Worm (Caenorhabditis elegans) whole organism, L4 larva: ENCODE results near the gene nhr-141.

Experiments used
- F10B5.3 ChIP-seq: sonication (generic microtip); optimal IDR thresholded peaks from 2 replicates; lab custom pipeline; 2016; ENCODE audit warnings: mild to moderate bottlenecking, missing genetic modification characterization, missing compliant biosample characterization
- R02D3.7 ChIP-seq: fragments of 150-350 bp; sonication (generic microtip); optimal IDR thresholded peaks from 3 replicates; lab custom pipeline; 2014; ENCODE audit warnings: missing biosample characterization, missing genetic modification characterization
- T26A8.4 ChIP-seq: fragments of 200-800 bp; sonication (Bioruptor generic); IDR thresholded peaks from 2 replicates; pipeline ENCODE4 v1.3.6; 2022; ENCODE audit warnings: missing genetic modification characterization, missing compliant biosample characterization
- ZK337.2 ChIP-seq: fragments of 200-800 bp; sonication (Bioruptor generic); IDR thresholded peaks from 2 replicates; pipeline ENCODE4 v1.3.6; 2022; ENCODE audit warnings: missing genetic modification reagents, missing genetic modification characterization, missing compliant biosample characterization
- aha-1 ChIP-seq: fragments of 150-350 bp; peaks from one replicate; lab custom pipeline; 2014; ENCODE audit warnings: missing biosample characterization, missing genetic modification characterization
- arid-1 ChIP-seq: fragments of 200-800 bp; sonication (Bioruptor generic); conservative IDR thresholded peaks from 2 replicates; pipeline ENCODE4 v1.3.6; 2022; ENCODE audit warnings: missing genetic modification reagents, missing genetic modification characterization, missing compliant biosample characterization
- ceh-32 ChIP-seq: sonication (generic microtip); optimal IDR thresholded peaks from 2 replicates; lab custom pipeline; 2016; ENCODE audit warnings: mild to moderate bottlenecking, missing genetic modification characterization, missing compliant biosample characterization; ENCODE audit not compliant: poor library complexity
- ceh-62 ChIP-seq: sonication (generic microtip); optimal IDR thresholded peaks from 2 replicates; lab custom pipeline; 2017; ENCODE audit warnings: missing biosample characterization, missing genetic modification characterization
- ceh-82 ChIP-seq: sonication (generic microtip); optimal IDR thresholded peaks from 2 replicates; lab custom pipeline; 2017; ENCODE audit warnings: missing biosample characterization, missing genetic modification characterization
- cey-2 ChIP-seq: sonication (generic microtip); optimal IDR thresholded peaks from 3 replicates; lab custom pipeline; 2017; ENCODE audit warnings: missing genetic modification characterization, mild to moderate bottlenecking, missing compliant biosample characterization, antibody characterized with exemption, borderline replicate concordance; ENCODE audit not compliant: insufficient read depth
- ctbp-1 ChIP-seq: fragments of 200-800 bp; sonication (Bioruptor generic); IDR thresholded peaks from 2 replicates; pipeline ENCODE4 v1.3.6; 2022; ENCODE audit warnings: missing genetic modification reagents, missing genetic modification characterization, missing compliant biosample characterization
- daf-19 ChIP-seq: fragments of 200-800 bp; sonication (Bioruptor generic); conservative IDR thresholded peaks from 2 replicates; pipeline ENCODE4 v1.3.6; 2022; ENCODE audit warnings: missing genetic modification characterization, missing compliant biosample characterization
- dmd-8 ChIP-seq: fragments of 200-800 bp; sonication (Bioruptor generic); IDR thresholded peaks from 2 replicates; pipeline ENCODE4 v1.3.6; 2022; ENCODE audit warnings: missing genetic modification characterization, missing compliant biosample characterization
- dpl-1 ChIP-seq: fragments of 150-350 bp; optimal IDR thresholded peaks from 2 replicates; lab custom pipeline; 2014; ENCODE audit warnings: missing biosample characterization, missing genetic modification reagents, missing genetic modification characterization
- duxl-1 ChIP-seq: sonication (generic microtip); optimal IDR thresholded peaks from 2 replicates; lab custom pipeline; 2016; ENCODE audit warnings: mild to moderate bottlenecking, missing genetic modification characterization, moderate library complexity, missing compliant biosample characterization; ENCODE audit not compliant: poor library complexity
- egl-27 ChIP-seq: sonication (generic microtip); optimal IDR thresholded peaks from 3 replicates; lab custom pipeline; 2017; ENCODE audit warnings: missing biosample characterization, missing genetic modification reagents, missing genetic modification characterization
- egl-43 ChIP-seq: fragments of 200-800 bp; sonication (Bioruptor generic); IDR thresholded peaks from 2 replicates; pipeline ENCODE4 v1.3.6; 2022; ENCODE audit warnings: missing genetic modification reagents, missing genetic modification characterization, missing compliant biosample characterization
- fkh-10 ChIP-seq: fragments of 150-350 bp; optimal IDR thresholded peaks from 2 replicates; lab custom pipeline; 2014; ENCODE audit warnings: missing biosample characterization, missing genetic modification reagents, missing genetic modification characterization
- fos-1 ChIP-seq: fragments of 150-350 bp; optimal IDR thresholded peaks from 2 replicates; lab custom pipeline; 2014; ENCODE audit warnings: missing biosample characterization, missing genetic modification characterization
- hlh-30 ChIP-seq: sonication (generic microtip); optimal IDR thresholded peaks from 2 replicates; lab custom pipeline; 2017; ENCODE audit warnings: antibody characterized with exemption, mild to moderate bottlenecking, missing genetic modification characterization, missing compliant biosample characterization; ENCODE audit not compliant: insufficient read depth
- hmg-1.1 ChIP-seq: fragments of 200-800 bp; sonication (Bioruptor generic); IDR thresholded peaks from 2 replicates; pipeline ENCODE4 v1.3.6; 2022; ENCODE audit warnings: missing genetic modification reagents, missing genetic modification characterization, missing compliant biosample characterization
- lin-29 ChIP-seq: fragments of 200-800 bp; sonication (Bioruptor generic); IDR thresholded peaks from 2 replicates; pipeline ENCODE4 v1.3.6; 2022; ENCODE audit warnings: missing genetic modification reagents, missing genetic modification characterization, missing compliant biosample characterization
- lin-38 ChIP-seq: fragments of 200-800 bp; sonication (Bioruptor generic); IDR thresholded peaks from 2 replicates; pipeline ENCODE4 v1.3.6; 2022; ENCODE audit warnings: missing genetic modification reagents, missing genetic modification characterization, missing compliant biosample characterization
- lsy-2 ChIP-seq, 2 experiments: fragments of 150-350 bp in 1 of 2; sonication (generic microtip) in 1 of 2; optimal IDR thresholded peaks; 2 replicates each; lab custom pipeline; 2014 to 2017; ENCODE audit warnings: missing biosample characterization in 2 of 2, missing genetic modification characterization in 2 of 2
- madf-5 ChIP-seq, 2 experiments: fragments of 200-800 bp; sonication (Bioruptor generic); IDR thresholded peaks; 2 replicates each; pipeline ENCODE4 v1.3.6; 2022; ENCODE audit warnings: missing compliant biosample characterization in 2 of 2, missing genetic modification characterization in 2 of 2
- madf-9 ChIP-seq: fragments of 200-800 bp; sonication (Bioruptor generic); conservative IDR thresholded peaks from 2 replicates; pipeline ENCODE4 v1.3.6; 2022; ENCODE audit warnings: missing genetic modification reagents, missing genetic modification characterization, missing compliant biosample characterization
- mdl-1 ChIP-seq, 2 experiments: fragments of 150-350 bp in 1 of 2; sonication (generic microtip) in 1 of 2; optimal IDR thresholded peaks; 2 replicates each; lab custom pipeline; 2014 to 2017; ENCODE audit warnings: missing biosample characterization in 2 of 2, missing genetic modification characterization in 2 of 2
- mdt-29 ChIP-seq: fragments of 200-800 bp; sonication (Bioruptor generic); IDR thresholded peaks from 2 replicates; pipeline ENCODE4 v1.3.6; 2022; ENCODE audit warnings: missing genetic modification reagents, missing genetic modification characterization, missing compliant biosample characterization
- nhr-28 ChIP-seq: fragments of 150-350 bp; optimal IDR thresholded peaks from 2 replicates; lab custom pipeline; 2014; ENCODE audit warnings: missing biosample characterization, missing genetic modification characterization
- nhr-42 ChIP-seq: fragments of 200-800 bp; sonication (Bioruptor generic); IDR thresholded peaks from 2 replicates; pipeline ENCODE4 v1.3.6; 2022; ENCODE audit warnings: missing genetic modification characterization, missing compliant biosample characterization
- nhr-6 ChIP-seq: fragments of 150-350 bp; optimal IDR thresholded peaks from 2 replicates; lab custom pipeline; 2014; ENCODE audit warnings: missing biosample characterization, missing genetic modification characterization
- pqm-1 ChIP-seq: sonication (generic microtip); optimal IDR thresholded peaks from 2 replicates; lab custom pipeline; 2017; ENCODE audit warnings: missing biosample characterization, missing genetic modification characterization
- snpc-4 ChIP-seq: fragments of 150-350 bp; optimal IDR thresholded peaks from 2 replicates; lab custom pipeline; 2014; ENCODE audit warnings: missing biosample characterization, missing genetic modification characterization
- tag-97 ChIP-seq: fragments of 200-800 bp; sonication (Bioruptor generic); IDR thresholded peaks from 2 replicates; pipeline ENCODE4 v1.3.6; 2022; ENCODE audit warnings: missing genetic modification characterization, missing compliant biosample characterization
- unc-130 ChIP-seq: sonication (generic microtip); optimal IDR thresholded peaks from 2 replicates; lab custom pipeline; 2016; ENCODE audit warnings: missing genetic modification reagents, missing genetic modification characterization, missing compliant biosample characterization
- unc-62 ChIP-seq, 3 experiments: fragments of 150-350 bp in 1 of 3; sonication (generic microtip); optimal IDR thresholded peaks in 2 of 3; peaks in 1 of 3; 1 replicate in 1 of 3; 2 replicates in 2 of 3; lab custom pipeline; 2014 to 2017; ENCODE audit warnings: missing biosample characterization in 3 of 3, missing genetic modification characterization in 3 of 3, missing genetic modification reagents in 3 of 3, missing genotype in 1 of 3
- vab-7 ChIP-seq: fragments of 200-800 bp; sonication (Bioruptor generic); IDR thresholded peaks from 2 replicates; pipeline ENCODE4 v1.3.6; 2022; ENCODE audit warnings: missing genetic modification reagents, missing genetic modification characterization, missing compliant biosample characterization
- zag-1 ChIP-seq: fragments of 150-350 bp; optimal IDR thresholded peaks from 2 replicates; lab custom pipeline; 2014; ENCODE audit warnings: missing biosample characterization, missing genetic modification characterization
- zip-11 ChIP-seq: fragments of 200-800 bp; sonication (Bioruptor generic); IDR thresholded peaks from 2 replicates; pipeline ENCODE4 v1.3.6; 2022; ENCODE audit warnings: missing genetic modification characterization, missing compliant biosample characterization
- zip-2 ChIP-seq: fragments of 150-350 bp; optimal IDR thresholded peaks from 2 replicates; lab custom pipeline; 2014; ENCODE audit warnings: missing biosample characterization, missing genetic modification characterization

nhr-141 gene

DNA sequence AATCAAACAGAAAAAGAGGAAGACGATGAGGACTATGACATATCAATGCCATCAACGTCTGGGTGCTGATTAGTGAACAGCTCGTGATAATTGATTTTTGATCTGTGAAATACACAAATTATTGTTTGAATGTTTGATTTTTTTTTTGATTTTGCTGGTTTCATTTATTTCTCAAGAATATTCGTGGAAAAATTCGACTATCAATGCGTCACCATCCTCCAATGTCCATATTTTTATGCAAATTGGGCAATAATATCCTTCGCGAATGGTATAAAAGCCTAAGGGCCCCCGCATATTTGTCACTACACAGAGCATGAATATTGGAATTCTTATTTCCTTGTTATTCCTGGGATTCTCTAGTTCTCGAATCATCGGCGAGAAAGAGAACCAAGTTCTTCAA lies 4.7 kb upstream of the nhr-141 start, which contains the start of gene try-13:
try-13 (plus strand) TSS at position 301 of the 400 bp plus-strand sequence.
- no peak for TF ChIP-seq T26A8.4
- TF ChIP-seq pqm-1: no peak
- no peak for TF ChIP-seq F10B5.3 (tag; lab: Kevin White, UChicago)
- TF ChIP-seq daf-19 (GFP tag; lab: Robert Waterston, UW): no peak
- no peak for TF ChIP-seq snpc-4
- TF ChIP-seq ZK337.2 (GFP tag; lab: Robert Waterston, UW): no peak
- TF ChIP-seq zag-1: no peak
- no peak for TF ChIP-seq nhr-6 (tag; lab: Kevin White, UChicago)
- no peak for TF ChIP-seq lin-29
- no peak for TF ChIP-seq unc-130 (GFP tag; lab: Kevin White, UChicago)
- no peak for TF ChIP-seq dmd-8 (GFP tag; lab: Robert Waterston, UW)
- TF ChIP-seq cey-2 (tag; lab: Kevin White, UChicago): no peak
- TF ChIP-seq lsy-2 (tag; optimal IDR thresholded peaks at IDR 0.05; lab: Kevin White, UChicago): no peak
- no peak for TF ChIP-seq egl-27
- no peak for TF ChIP-seq duxl-1 (tag; lab: Kevin White, UChicago)
- TF ChIP-seq madf-5 (GFP tag; IDR thresholded peaks at IDR 0.05; lab: Robert Waterston, UW): no peak
- no peak for TF ChIP-seq ceh-62 (tag; lab: Kevin White, UChicago)
- TF ChIP-seq unc-62 (GFP tag; optimal IDR thresholded peaks at IDR 0.05 in 1 of 2; lab: Kevin White, UChicago): no peak
- TF ChIP-seq unc-62 (tag; optimal IDR thresholded peaks at IDR 0.05; lab: Kevin White, UChicago): no peak
- TF ChIP-seq egl-43 (GFP tag; lab: Robert Waterston, UW): no peak

DNA sequence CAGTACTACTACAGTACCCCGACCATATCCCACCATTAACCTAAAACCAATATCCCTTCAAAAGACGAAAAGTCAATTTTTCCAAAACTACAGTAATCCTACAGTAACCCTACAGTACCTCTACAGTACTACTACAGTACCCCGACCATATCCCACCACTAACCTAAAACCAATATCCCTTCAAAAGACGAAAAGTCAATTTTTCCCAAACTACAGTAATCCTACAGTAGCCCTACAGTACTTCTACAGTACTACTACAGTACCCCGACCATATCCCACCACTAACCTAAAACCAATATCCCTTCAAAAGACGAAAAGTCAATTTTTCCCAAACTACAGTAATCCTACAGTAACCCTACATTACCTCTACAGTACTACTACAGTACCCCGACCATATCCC lies 981 bp upstream of the nhr-141 start:
- TF ChIP-seq arid-1 (GFP tag; lab: Robert Waterston, UW): 0 out of 2 replicates have a peak, but pooled peaks have one; percentile 41
- 0 out of 2 replicates have a peak, but pooled peaks have one; percentile 36 for TF ChIP-seq tag-97
- 0 out of 4 replicates have a peak, but pooled peaks of 1 of the 2 experiments have one; percentile 17 for TF ChIP-seq madf-5 (GFP tag; IDR thresholded peaks at IDR 0.05; lab: Robert Waterston, UW)
- TF ChIP-seq zip-11 (GFP tag; lab: Robert Waterston, UW): peak; percentile 62; the same call in 1 of the 2 replicates
- 0 out of 2 replicates have a peak, but pooled peaks have one; percentile 25 for TF ChIP-seq vab-7

DNA sequence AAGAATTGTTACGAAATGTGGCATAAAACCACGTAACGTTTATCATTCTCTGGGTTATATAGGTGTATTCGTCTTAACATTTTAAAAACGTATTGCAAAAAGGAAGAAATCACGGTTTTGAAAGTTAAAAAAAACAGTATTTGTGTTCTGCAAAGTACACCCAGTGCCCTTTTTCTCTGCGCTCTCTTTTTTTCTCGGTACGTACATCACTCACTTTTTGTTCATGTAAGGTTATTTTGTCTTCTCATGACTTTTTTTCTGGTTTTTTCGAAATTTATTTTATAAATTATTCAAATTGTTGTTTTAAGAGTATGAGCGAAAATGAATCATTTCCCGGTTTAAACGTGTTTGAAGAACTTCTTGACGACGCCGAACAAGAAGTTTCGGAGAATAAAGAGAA lies 2.5 kb downstream of the nhr-141 start, which contains the start of gene F25E5.5:
F25E5.5 (plus strand) TSS at position 301 of the 400 bp plus-strand sequence.
- TF ChIP-seq lin-38 (GFP tag; lab: Robert Waterston, UW) (no peak), hlh-30 (tag; lab: Kevin White, UChicago) (peak; percentile 14), ctbp-1 (no peak), zip-2 (tag; lab: Kevin White, UChicago) (no peak), nhr-28 (tag; lab: Kevin White, UChicago) (peak; percentile 44), madf-5 (GFP tag; IDR thresholded peaks at IDR 0.05; lab: Robert Waterston, UW) (no peak), R02D3.7 (tag; lab: Kevin White, UChicago) (no peak), unc-130 (GFP tag; lab: Kevin White, UChicago) (no peak)

DNA sequence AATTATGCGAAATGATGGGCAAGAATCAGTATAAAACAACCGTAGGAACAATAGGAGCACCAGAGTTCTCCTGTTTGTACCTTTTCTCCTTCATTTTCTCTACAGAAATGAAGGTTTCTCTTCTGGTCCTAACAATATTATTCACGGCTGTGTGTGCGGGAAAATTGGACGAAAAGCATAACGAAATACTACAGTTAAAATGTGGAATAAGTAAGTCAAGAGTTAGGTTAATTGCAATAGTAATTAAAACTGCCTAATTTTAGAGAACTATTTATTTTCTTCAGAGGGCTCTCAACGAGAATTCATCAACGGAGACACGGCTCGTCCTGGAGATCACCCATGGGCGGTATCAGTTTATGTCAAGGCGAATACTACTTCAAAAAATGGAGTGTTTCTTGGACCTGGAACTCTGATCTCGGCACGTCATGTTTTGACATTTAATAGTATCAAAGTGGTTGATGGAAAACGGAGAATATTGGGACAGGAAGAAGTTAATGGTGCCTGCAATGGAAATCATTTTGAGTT lies 4.9 kb downstream of the nhr-141 start, which contains the start of gene try-12:
try-12 (plus strand) TSS at position 51 of the 525 bp plus-strand sequence.
- TF ChIP-seq aha-1 (tag; lab: Kevin White, UChicago): peak; percentile 70
- peak in 1 of 2 experiments; percentile 50 for TF ChIP-seq unc-62 (GFP tag; optimal IDR thresholded peaks at IDR 0.05 in 1 of 2; lab: Kevin White, UChicago)
- no peak for TF ChIP-seq unc-62 (tag; optimal IDR thresholded peaks at IDR 0.05; lab: Kevin White, UChicago)
- no peak for TF ChIP-seq ceh-82 (tag; lab: Kevin White, UChicago)

DNA sequence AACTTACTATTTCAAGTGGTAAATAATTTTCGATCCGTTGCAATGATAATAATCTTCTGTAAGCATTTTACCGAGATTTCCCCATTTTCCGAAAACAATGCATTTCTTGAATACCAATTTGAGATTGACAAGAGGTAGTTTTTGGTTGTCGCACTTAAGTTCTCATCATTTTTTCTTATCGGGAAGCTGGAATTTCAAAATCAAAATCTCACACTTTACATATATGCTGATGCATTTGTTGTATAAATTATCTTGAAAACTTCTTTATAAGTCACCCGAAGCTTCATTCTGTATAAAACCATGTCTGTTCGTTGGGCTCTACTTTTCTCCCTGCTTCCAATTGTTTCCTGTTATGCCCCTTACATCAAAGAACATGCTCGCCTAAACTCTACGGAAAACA lies 7.0 kb downstream of the nhr-141 start, which contains the start of gene try-11:
try-11 (plus strand) TSS at position 301 of the 400 bp plus-strand sequence.
- TF ChIP-seq nhr-42 (GFP tag; lab: Robert Waterston, UW) (no peak), fkh-10 (GFP tag; lab: Kevin White, UChicago) (no peak), fos-1 (no peak), mdt-29 (GFP tag; lab: Robert Waterston, UW) (no peak), madf-9 (GFP tag; lab: Robert Waterston, UW) (no peak), zag-1 (no peak), ceh-32 (tag; lab: Kevin White, UChicago) (no peak), hmg-1.1 (GFP tag; lab: Robert Waterston, UW) (no peak), dpl-1 (no peak), mdl-1 (tag; optimal IDR thresholded peaks at IDR 0.05; lab: Kevin White, UChicago) (no peak), nhr-6 (tag; lab: Kevin White, UChicago) (no peak), ceh-62 (tag; lab: Kevin White, UChicago) (no peak)
